Worm (Caenorhabditis elegans) whole organism, L4 larva: Measurements from ENCODE around the gene C07A9.9.

Experiments used
- daf-12 ChIP-seq: fragments of 150-350 bp; optimal IDR thresholded peaks from 2 replicates; lab custom pipeline; 2014; ENCODE audit warnings: missing biosample characterization, missing genetic modification reagents, missing genetic modification characterization
- nhr-11 ChIP-seq: fragments of 150-350 bp; optimal IDR thresholded peaks from 2 replicates; lab custom pipeline; 2014; ENCODE audit warnings: missing biosample characterization, missing genetic modification characterization
- ztf-11 ChIP-seq: fragments of 150-350 bp; optimal IDR thresholded peaks from 2 replicates; lab custom pipeline; 2014; ENCODE audit warnings: missing biosample characterization, missing genetic modification characterization

ce11 chrIII:9629054-9629453, 38.4 kb downstream of the C07A9.9 start, which contains the start of gene tbg-1:
- TF ChIP-seq daf-12 = no peak
- TF ChIP-seq ztf-11 (tag; lab: Kevin White, UChicago) = no peak
- TF ChIP-seq nhr-11 (tag; lab: Kevin White, UChicago) = no peak
